Worm (Caenorhabditis elegans): ENCODE data around the gene grl-10.
A peak's percentile ranks its signal among the peaks of the same experiment; 100 is the strongest.

The grl-10 gene

ce11 chrV:7735319-7735718 is 39.0 kb upstream of the grl-10 start, which contains the start of gene srr-10:
TSS of gene srr-10 (plus strand) at chrV:7735619.
- TF ChIP-seq nhr-12 (tag; optimal IDR thresholded peaks at IDR 0.05) (no peak), elt-3 (tag; optimal IDR thresholded peaks at IDR 0.05) (no peak), lsy-2 (tag; optimal IDR thresholded peaks at IDR 0.05) (no peak)

- TF ChIP-seq lin-13 (tag; optimal IDR thresholded peaks at IDR 0.05) (no peak), unc-39 (tag; optimal IDR thresholded peaks at IDR 0.05) (no peak), bed-3 (GFP tag; optimal IDR thresholded peaks at IDR 0.05) (no peak), ceh-43 (GFP tag; optimal IDR thresholded peaks at IDR 0.05) (no peak), blmp-1 (tag; optimal IDR thresholded peaks at IDR 0.05) (no peak), sem-2 (GFP tag; optimal IDR thresholded peaks at IDR 0.05) (no peak), zip-8 (tag; optimal IDR thresholded peaks at IDR 0.05) (no peak), sptf-1 (tag; optimal IDR thresholded peaks at IDR 0.05) (no peak), nhr-2 (tag; optimal IDR thresholded peaks at IDR 0.05) (no peak), nhr-237 (tag; optimal IDR thresholded peaks at IDR 0.05) (no peak), mep-1 (tag; optimal IDR thresholded peaks at IDR 0.05) (no peak), tbx-8 (GFP tag; optimal IDR thresholded peaks at IDR 0.05) (no peak), unc-120 (tag; optimal IDR thresholded peaks at IDR 0.05; ENCODE audit: poor library complexity, severe bottlenecking) (no peak), nhr-28 (tag; optimal IDR thresholded peaks at IDR 0.05) (no peak), flh-1 (GFP tag; optimal IDR thresholded peaks at IDR 0.05) (no peak), unc-62 (GFP tag; optimal IDR thresholded peaks at IDR 0.05) (no peak)
These were observed 36.6 kb upstream of the grl-10 start, which contains the start of gene srr-9 for ce11 chrV:7737710-7738109. TSS of gene srr-9 (plus strand) at chrV:7738010.

DNA sequence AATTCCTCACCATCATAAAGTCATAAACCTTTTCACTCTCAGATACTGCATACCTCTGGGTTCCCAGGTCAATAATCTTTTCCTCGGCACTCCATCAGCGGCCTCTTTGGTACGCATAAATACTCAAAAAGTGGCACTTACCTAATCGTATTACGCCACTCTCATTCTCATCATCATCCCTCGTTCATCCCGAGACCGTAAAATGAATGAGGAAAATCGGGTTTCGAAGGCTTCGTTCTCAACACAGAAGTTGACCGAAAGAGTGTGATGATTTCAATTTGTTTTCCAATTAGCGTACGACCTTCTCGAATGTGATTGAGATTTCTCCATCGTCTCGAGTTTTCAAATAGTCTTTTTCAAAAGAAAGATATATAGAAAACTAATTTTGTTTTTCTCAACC is 34.4 kb upstream of the grl-10 start:
- no peak for TF ChIP-seq drap-1 (GFP tag; optimal IDR thresholded peaks at IDR 0.05)
- TF ChIP-seq nhr-2 (tag; optimal IDR thresholded peaks at IDR 0.05) = peak; percentile 25
- no peak for TF ChIP-seq lin-32 (GFP tag; optimal IDR thresholded peaks at IDR 0.05)
- no peak for TF ChIP-seq ceh-83 (GFP tag; optimal IDR thresholded peaks at IDR 0.05)
- peak; percentile 9 for TF ChIP-seq ces-1 (GFP tag; optimal IDR thresholded peaks at IDR 0.05)

ce11 chrV:7741918-7742317 is 32.4 kb upstream of the grl-10 start:
- TF ChIP-seq zip-8 (tag; optimal IDR thresholded peaks at IDR 0.05) (peak; percentile 77), unc-62 (GFP tag; optimal IDR thresholded peaks at IDR 0.05) (peak; percentile 55), nhr-2 (tag; optimal IDR thresholded peaks at IDR 0.05) (peak; percentile 100), drap-1 (GFP tag; optimal IDR thresholded peaks at IDR 0.05) (no peak), snpc-4 (tag; optimal IDR thresholded peaks at IDR 0.05) (no peak), mep-1 (tag; optimal IDR thresholded peaks at IDR 0.05) (no peak)

DNA sequence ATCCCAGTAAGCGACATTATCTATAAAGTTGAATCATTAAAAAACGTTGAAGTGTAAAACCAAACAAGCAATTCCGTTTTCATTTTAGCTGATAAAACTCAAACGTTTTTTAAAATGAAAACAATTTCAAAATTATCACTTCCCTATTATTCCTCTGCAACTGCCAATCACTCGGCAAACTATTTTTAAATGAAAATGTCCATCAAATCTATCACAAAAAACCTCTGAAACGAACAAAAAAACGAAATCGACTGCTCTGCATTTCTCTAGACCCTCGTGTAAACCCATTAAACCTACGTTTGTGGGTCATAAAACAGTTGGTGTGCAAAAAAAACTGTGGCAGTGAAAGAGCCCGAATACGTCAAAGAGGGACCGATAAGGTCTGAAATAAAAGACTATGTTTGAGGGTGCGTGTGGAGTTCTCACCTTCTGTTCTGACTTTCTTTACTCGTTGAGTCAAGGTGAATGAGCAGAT is 31.8 kb upstream of the grl-10 start, which contains the start of gene fbxl-5:
TSS of gene fbxl-5 (plus strand) at position 425 of the 475 bp plus-strand sequence.
- no peak for TF ChIP-seq nhr-12 (tag; optimal IDR thresholded peaks at IDR 0.05)
- no peak for TF ChIP-seq blmp-1 (tag; optimal IDR thresholded peaks at IDR 0.05)
- no peak for TF ChIP-seq hlh-1 (tag; optimal IDR thresholded peaks at IDR 0.05)
- TF ChIP-seq lsy-2 (tag; optimal IDR thresholded peaks at IDR 0.05) = no peak
- TF ChIP-seq M03D4.4 (tag; optimal IDR thresholded peaks at IDR 0.05) = no peak
- TF ChIP-seq ceh-43 (GFP tag; optimal IDR thresholded peaks at IDR 0.05) = no peak
- TF ChIP-seq ztf-11 (tag; optimal IDR thresholded peaks at IDR 0.05) = no peak
- TF ChIP-seq nhr-237 (tag; optimal IDR thresholded peaks at IDR 0.05) = no peak
- TF ChIP-seq elt-1 (tag; optimal IDR thresholded peaks at IDR 0.05; ENCODE audit: borderline replicate concordance, insufficient read depth) = no peak
- TF ChIP-seq pha-4 (tag; optimal IDR thresholded peaks at IDR 0.05) = no peak
- no peak for TF ChIP-seq mls-2 (tag; optimal IDR thresholded peaks at IDR 0.05)
- TF ChIP-seq nhr-28 (tag; optimal IDR thresholded peaks at IDR 0.05) = no peak
- no peak for TF ChIP-seq lin-32 (GFP tag; optimal IDR thresholded peaks at IDR 0.05)
- no peak for TF ChIP-seq nhr-76 (tag; optimal IDR thresholded peaks at IDR 0.05)
- TF ChIP-seq sem-2 (GFP tag; optimal IDR thresholded peaks at IDR 0.05) = no peak
- no peak for TF ChIP-seq cnd-1 (tag; optimal IDR thresholded peaks at IDR 0.05)
- TF ChIP-seq mep-1 (tag; optimal IDR thresholded peaks at IDR 0.05) = no peak
- no peak for TF ChIP-seq ham-2 (GFP tag; optimal IDR thresholded peaks at IDR 0.05)
- no peak for TF ChIP-seq tbx-8 (GFP tag; optimal IDR thresholded peaks at IDR 0.05)
